Fruit fly (Drosophila melanogaster): ENCODE results near the gene TTLL4B.

DNA sequence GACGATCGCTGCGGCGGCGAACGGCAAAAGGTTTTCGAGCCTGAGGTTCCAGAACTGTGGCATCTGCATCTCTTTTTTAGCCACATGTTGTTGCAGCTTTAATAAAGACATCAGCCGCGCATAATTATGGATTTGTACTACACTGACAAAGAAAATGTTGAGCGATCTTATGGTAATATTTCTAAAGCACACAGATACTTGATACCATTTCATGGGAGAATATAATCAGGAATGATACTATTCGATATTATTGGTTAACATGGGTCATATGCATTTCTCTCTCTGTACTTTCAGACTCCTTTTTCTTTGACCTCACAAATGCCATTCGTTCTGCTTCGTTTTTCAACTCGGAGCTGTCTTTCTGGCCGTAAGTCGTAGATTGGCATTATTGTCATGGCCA lies 10.3 kb upstream of the TTLL4B start:
- TF ChIP-seq Gug (GFP tag; IDR thresholded peaks at IDR 0.05): no peak
- TF ChIP-seq CG9139 (GFP tag; optimal IDR thresholded peaks at IDR 0.05): no peak
- TF ChIP-seq spab (GFP tag; optimal IDR thresholded peaks at IDR 0.05): no peak
- TF ChIP-seq fd85E (GFP tag; optimal IDR thresholded peaks at IDR 0.05): no peak
- TF ChIP-seq OdsH (GFP tag; optimal IDR thresholded peaks at IDR 0.05): no peak
- peak; percentile 21 for TF ChIP-seq topi (GFP tag; optimal IDR thresholded peaks at IDR 0.05)
- TF ChIP-seq CG6854 (GFP tag; optimal IDR thresholded peaks at IDR 0.05): no peak
- no peak for TF ChIP-seq Ets21C (GFP tag; optimal IDR thresholded peaks at IDR 0.05)
